Worm (Caenorhabditis elegans): ENCODE measurements around the gene F55B12.2.

The F55B12.2 gene

DNA sequence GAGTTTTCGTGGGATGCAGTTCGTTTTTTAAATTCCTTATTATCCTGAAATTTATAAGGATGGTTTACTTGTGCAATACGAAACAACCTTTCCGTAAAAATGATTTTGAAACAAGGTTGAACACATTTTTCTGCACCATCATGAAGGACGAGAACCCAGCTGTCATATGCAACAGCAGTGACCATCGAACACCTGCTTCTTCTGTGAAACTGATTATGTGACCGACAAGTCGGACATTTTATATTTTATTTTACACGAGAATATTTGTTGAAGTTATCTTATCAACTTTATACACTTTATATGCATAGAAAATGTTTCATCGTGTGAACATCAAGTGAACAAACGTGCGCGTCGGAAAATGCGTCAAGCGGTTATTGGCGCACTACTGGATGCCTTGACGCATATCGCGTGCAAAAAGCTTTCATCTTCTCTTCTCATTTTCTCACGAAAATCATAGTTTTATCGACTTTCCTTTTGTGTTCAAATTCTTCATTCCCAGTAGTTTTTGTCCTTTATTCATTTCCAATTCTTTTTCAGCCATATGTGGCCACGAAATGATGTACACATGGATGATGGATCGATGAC lies 2.1 kb upstream of the F55B12.2 start, which contains the start of gene sel-10 (continued):
- TF ChIP-seq madf-6 (GFP tag; IDR thresholded peaks at IDR 0.05), result peak; percentile 71; the same call in 1 of the 2 replicates
- no peak for TF ChIP-seq T26A5.8 (tag; optimal IDR thresholded peaks at IDR 0.05)
- peak; percentile 95 for TF ChIP-seq ztf-18 (tag; optimal IDR thresholded peaks at IDR 0.05)
- no peak for TF ChIP-seq unc-130 (GFP tag; optimal IDR thresholded peaks at IDR 0.05)

DNA sequence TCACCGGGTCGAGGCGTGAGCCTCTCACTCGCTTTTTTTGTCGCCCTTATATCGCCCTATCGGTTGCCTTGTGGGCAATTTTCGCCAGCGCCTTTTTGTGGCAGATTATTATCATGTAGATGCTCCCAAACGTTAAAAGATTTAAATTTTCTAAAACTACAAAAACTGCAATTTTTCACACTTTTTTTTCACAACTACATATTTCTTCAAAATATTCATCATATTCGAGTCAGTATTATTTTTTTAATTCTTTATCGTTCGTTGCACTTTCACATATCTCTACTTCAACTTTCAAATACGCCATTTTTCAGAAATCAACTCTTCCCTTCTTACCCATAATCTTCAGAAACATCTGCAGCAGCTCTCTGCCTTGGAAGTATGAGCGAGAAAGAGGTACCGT lies 3.8 kb downstream of the F55B12.2 start, which contains the start of gene ceh-24:
ceh-24 (plus strand) TSS at position 301 of the 400 bp plus-strand sequence.
- TF ChIP-seq lin-54 (GFP tag; optimal IDR thresholded peaks at IDR 0.05), result no peak
- TF ChIP-seq ztf-3 (GFP tag; optimal IDR thresholded peaks at IDR 0.05), result no peak
- no peak for TF ChIP-seq ets-4 (GFP tag; optimal IDR thresholded peaks at IDR 0.05)
- TF ChIP-seq ztf-18 (tag; optimal IDR thresholded peaks at IDR 0.05), result no peak
- TF ChIP-seq ceh-40 (GFP tag; IDR thresholded peaks at IDR 0.05), result no peak
- TF ChIP-seq cebp-1 (GFP tag; IDR thresholded peaks at IDR 0.05), result no peak
- TF ChIP-seq cebp-1 (tag; optimal IDR thresholded peaks at IDR 0.05), result no peak

DNA sequence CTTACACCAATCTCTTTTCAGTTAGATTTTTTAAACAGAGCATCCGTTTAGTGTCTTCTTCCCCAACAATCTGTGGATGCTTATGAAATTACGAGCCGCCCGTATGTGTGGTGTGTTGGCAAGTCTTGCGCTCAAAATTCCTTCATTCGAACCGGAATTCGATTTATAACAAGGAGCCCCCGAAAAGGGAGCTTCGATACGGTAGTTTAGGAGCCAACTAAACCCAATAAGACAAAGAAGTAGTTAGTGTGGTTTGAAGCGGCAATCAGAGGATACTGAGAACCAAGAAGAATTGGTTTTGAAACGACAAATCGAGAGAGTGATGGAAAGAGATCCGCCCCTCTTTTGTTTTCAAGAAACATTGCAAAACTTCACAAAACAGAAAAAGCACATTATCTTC lies 4.4 kb downstream of the F55B12.2 start:
- TF ChIP-seq mxl-1 (tag; optimal IDR thresholded peaks at IDR 0.05), result no peak
- TF ChIP-seq lsl-1 (GFP tag; optimal IDR thresholded peaks at IDR 0.05), result no peak
- no peak for TF ChIP-seq ama-1 (optimal IDR thresholded peaks at IDR 0.05)
- no peak for TF ChIP-seq ama-1 (GFP tag; optimal IDR thresholded peaks at IDR 0.05)
- no peak for TF ChIP-seq T07F8.4 (tag; optimal IDR thresholded peaks at IDR 0.05)
- TF ChIP-seq him-1 (tag; optimal IDR thresholded peaks at IDR 0.05), result no peak
- TF ChIP-seq lin-35 (GFP tag; optimal IDR thresholded peaks at IDR 0.05), result no peak
- TF ChIP-seq T26A5.8 (tag; optimal IDR thresholded peaks at IDR 0.05), result no peak
- no peak for TF ChIP-seq lir-1 (GFP tag; conservative IDR thresholded peaks at IDR 0.05)
- no peak for TF ChIP-seq lag-1 (GFP tag; IDR thresholded peaks at IDR 0.05)
- TF ChIP-seq rcor-1 (GFP tag; IDR thresholded peaks at IDR 0.05), result no peak
- no peak for TF ChIP-seq athp-1 (tag; optimal IDR thresholded peaks at IDR 0.05)
- no peak for TF ChIP-seq somi-1 (GFP tag; optimal IDR thresholded peaks at IDR 0.05)
- TF ChIP-seq nhr-80 (tag; optimal IDR thresholded peaks at IDR 0.05), result no peak
- no peak for TF ChIP-seq B0019.2 (GFP tag; conservative IDR thresholded peaks at IDR 0.05)
- TF ChIP-seq unc-130 (GFP tag; optimal IDR thresholded peaks at IDR 0.05), result no peak
- TF ChIP-seq F49E8.2 (tag; optimal IDR thresholded peaks at IDR 0.05; ENCODE audit: insufficient read depth), result no peak
- no peak for TF ChIP-seq C17E4.6 (GFP tag; IDR thresholded peaks at IDR 0.05)
- no peak for TF ChIP-seq hlh-12 (tag; optimal IDR thresholded peaks at IDR 0.05)

DNA sequence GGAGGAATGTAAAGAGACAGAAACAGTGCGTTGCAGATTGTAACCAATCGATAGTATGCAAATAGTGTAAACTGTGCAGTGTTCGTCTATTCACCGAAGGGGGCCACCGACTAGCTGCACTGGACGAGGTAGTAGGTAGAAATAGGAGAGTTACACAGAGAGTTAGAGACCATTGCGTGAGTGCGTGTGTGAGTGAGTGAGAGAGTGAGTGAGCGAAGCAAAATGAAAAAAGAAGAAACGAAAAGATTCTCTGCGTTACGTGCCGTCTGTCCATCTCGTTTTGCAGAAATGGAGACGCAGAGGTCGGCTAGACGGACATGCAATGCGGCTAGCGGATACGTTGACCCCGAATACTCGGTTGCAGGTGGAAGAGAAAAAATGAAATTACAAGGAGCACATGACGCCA lies 8.3 kb downstream of the F55B12.2 start:
- TF ChIP-seq K12H6.12 (tag; optimal IDR thresholded peaks at IDR 0.05) (peak; percentile 78), dpl-1 (GFP tag; optimal IDR thresholded peaks at IDR 0.05) (no peak), ztf-6 (GFP tag; IDR thresholded peaks at IDR 0.05) (no peak), rcor-1 (GFP tag; IDR thresholded peaks at IDR 0.05) (peak; percentile 57; the same call in 1 of the 2 replicates), zim-3 (tag; optimal IDR thresholded peaks at IDR 0.05) (no peak), lin-26 (GFP tag; IDR thresholded peaks at IDR 0.05) (no peak), gei-17 (GFP tag; optimal IDR thresholded peaks at IDR 0.05) (peak; percentile 22), aptf-3 (GFP tag; IDR thresholded peaks at IDR 0.05) (no peak), lin-54 (GFP tag; optimal IDR thresholded peaks at IDR 0.05) (no peak), nhr-80 (tag; optimal IDR thresholded peaks at IDR 0.05) (peak; percentile 67), efl-1 (GFP tag; optimal IDR thresholded peaks at IDR 0.05) (no peak), Y53G8AR.9 (GFP tag; conservative IDR thresholded peaks at IDR 0.05) (no peak), somi-1 (GFP tag; optimal IDR thresholded peaks at IDR 0.05) (no peak), hmg-1.2 (GFP tag; IDR thresholded peaks at IDR 0.05) (peak; percentile 74; the same call in 1 of the 2 replicates), lir-1 (GFP tag; conservative IDR thresholded peaks at IDR 0.05) (0 out of 2 replicates have a peak, but pooled peaks have one; percentile 49), mcd-1 (GFP tag; IDR thresholded peaks at IDR 0.05) (no peak; the same call in 1 of the 2 replicates), lsy-27 (tag; optimal IDR thresholded peaks at IDR 0.05; ENCODE audit: borderline replicate concordance, insufficient read depth) (no peak), zfh-2 (GFP tag; conservative IDR thresholded peaks at IDR 0.05) (no peak), atf-7 (tag; optimal IDR thresholded peaks at IDR 0.05) (no peak), athp-1 (tag; optimal IDR thresholded peaks at IDR 0.05) (no peak), snpc-1.1 (tag; optimal IDR thresholded peaks at IDR 0.05; ENCODE audit: insufficient read depth) (no peak), snpc-3.4 (tag; optimal IDR thresholded peaks at IDR 0.05) (no peak), sdz-38 (tag; optimal IDR thresholded peaks at IDR 0.05) (no peak)

Measured in whole organism, young adult.